Worm (Caenorhabditis elegans): ENCODE measurements around the gene srh-35.

srh-35 gene

ce11 chrV:467507-467906, 18.5 kb upstream of the srh-35 start:
- TF ChIP-seq mxl-3 (GFP tag; optimal IDR thresholded peaks at IDR 0.05) (no peak), dve-1 (tag; optimal IDR thresholded peaks at IDR 0.05; ENCODE audit: insufficient read depth) (peak; percentile 4), lin-39 (tag; optimal IDR thresholded peaks at IDR 0.05) (no peak), unc-62 (GFP tag; optimal IDR thresholded peaks at IDR 0.05 in 1 of 2) (peak in 1 of 2 experiments; percentile 73), unc-62 (tag; optimal IDR thresholded peaks at IDR 0.05) (no peak)

DNA sequence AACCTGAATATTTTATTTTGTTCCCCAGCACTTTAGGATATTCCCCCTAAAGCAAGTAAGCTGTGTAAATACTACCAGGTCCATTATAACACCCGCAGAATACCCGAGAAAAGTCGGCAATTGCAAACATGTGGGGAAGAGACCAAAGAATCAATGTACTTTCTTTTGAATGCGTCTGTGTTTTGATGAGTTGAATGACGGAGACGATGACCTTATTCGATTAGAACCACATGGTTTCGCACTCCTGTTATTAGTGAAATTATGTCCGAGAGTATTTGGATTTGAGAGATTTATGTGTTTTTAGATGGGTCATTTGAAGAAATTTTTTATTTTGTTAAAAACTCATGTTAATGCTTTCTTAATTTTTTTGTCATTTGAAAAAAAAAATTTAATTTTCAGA, 16.3 kb upstream of the srh-35 start:
- TF ChIP-seq tra-1 (GFP tag; IDR thresholded peaks at IDR 0.05), result no peak
- TF ChIP-seq lin-39 (tag; optimal IDR thresholded peaks at IDR 0.05), result no peak
- no peak for TF ChIP-seq ztf-11 (tag; optimal IDR thresholded peaks at IDR 0.05)
- no peak for TF ChIP-seq D1046.2 (GFP tag; IDR thresholded peaks at IDR 0.05)
- no peak for TF ChIP-seq daf-16 (GFP tag; optimal IDR thresholded peaks at IDR 0.05)
- TF ChIP-seq daf-16 (tag; optimal IDR thresholded peaks at IDR 0.05), result no peak
- TF ChIP-seq mep-1 (tag; optimal IDR thresholded peaks at IDR 0.05), result no peak
- TF ChIP-seq hmg-1.1 (GFP tag; IDR thresholded peaks at IDR 0.05), result no peak
- TF ChIP-seq ceh-44 (GFP tag; IDR thresholded peaks at IDR 0.05), result no peak
- TF ChIP-seq nhr-111 (GFP tag; optimal IDR thresholded peaks at IDR 0.05), result no peak
- TF ChIP-seq aly-2 (tag; optimal IDR thresholded peaks at IDR 0.05), result no peak
- no peak for TF ChIP-seq spr-3 (GFP tag; optimal IDR thresholded peaks at IDR 0.05)
- peak in 1 of 2 experiments; percentile 2 for TF ChIP-seq mdl-1 (tag; optimal IDR thresholded peaks at IDR 0.05)
- no peak for TF ChIP-seq lin-38 (GFP tag; IDR thresholded peaks at IDR 0.05)
- no peak for TF ChIP-seq php-3 (GFP tag; IDR thresholded peaks at IDR 0.05)
- no peak for TF ChIP-seq vab-7 (GFP tag; IDR thresholded peaks at IDR 0.05)
- no peak for TF ChIP-seq nhr-102 (tag; optimal IDR thresholded peaks at IDR 0.05)
- no peak for TF ChIP-seq ceh-82 (tag; optimal IDR thresholded peaks at IDR 0.05)
- TF ChIP-seq mdt-29 (GFP tag; IDR thresholded peaks at IDR 0.05), result no peak
- no peak for TF ChIP-seq skn-1 (tag; optimal IDR thresholded peaks at IDR 0.05)
- TF ChIP-seq F44E2.7 (GFP tag; IDR thresholded peaks at IDR 0.05), result no peak
- TF ChIP-seq daf-12 (tag; optimal IDR thresholded peaks at IDR 0.05), result no peak
- no peak for TF ChIP-seq dpl-1 (GFP tag; optimal IDR thresholded peaks at IDR 0.05)
- TF ChIP-seq lsy-2 (tag; optimal IDR thresholded peaks at IDR 0.05), result no peak
- TF ChIP-seq dmd-8 (GFP tag; IDR thresholded peaks at IDR 0.05), result no peak
- peak; percentile 20 for TF ChIP-seq hlh-30 (tag; optimal IDR thresholded peaks at IDR 0.05; ENCODE audit: insufficient read depth)
- TF ChIP-seq Y75B8A.6 (GFP tag; IDR thresholded peaks at IDR 0.05), result no peak
- no peak for TF ChIP-seq lin-29 (GFP tag; IDR thresholded peaks at IDR 0.05)
- TF ChIP-seq duxl-1 (tag; optimal IDR thresholded peaks at IDR 0.05; ENCODE audit: poor library complexity), result peak; percentile 23
- no peak for TF ChIP-seq F26F4.8 (GFP tag; conservative IDR thresholded peaks at IDR 0.05)
- TF ChIP-seq lir-3 (tag; optimal IDR thresholded peaks at IDR 0.05), result no peak
- TF ChIP-seq ZK337.2 (GFP tag; IDR thresholded peaks at IDR 0.05), result no peak
- peak in 1 of 2 experiments; percentile 73 for TF ChIP-seq unc-62 (GFP tag; optimal IDR thresholded peaks at IDR 0.05 in 1 of 2)
- TF ChIP-seq unc-62 (tag; optimal IDR thresholded peaks at IDR 0.05), result no peak
- peak; percentile 46 for TF ChIP-seq nhr-28 (tag; optimal IDR thresholded peaks at IDR 0.05)
- TF ChIP-seq snpc-1.2 (GFP tag; IDR thresholded peaks at IDR 0.05), result no peak
- no peak for TF ChIP-seq attf-4 (tag; optimal IDR thresholded peaks at IDR 0.05)
- TF ChIP-seq mxl-3 (GFP tag; optimal IDR thresholded peaks at IDR 0.05), result peak; percentile 3
- no peak for TF ChIP-seq fkh-10 (GFP tag; optimal IDR thresholded peaks at IDR 0.05)
- no peak for TF ChIP-seq lim-7 (GFP tag; IDR thresholded peaks at IDR 0.05)
- TF ChIP-seq pqm-1 (tag; optimal IDR thresholded peaks at IDR 0.05), result no peak
- TF ChIP-seq cey-2 (tag; optimal IDR thresholded peaks at IDR 0.05; ENCODE audit: borderline replicate concordance, insufficient read depth), result no peak
- no peak for TF ChIP-seq nhr-10 (tag; optimal IDR thresholded peaks at IDR 0.05)
- TF ChIP-seq Y5F2A.4 (GFP tag; optimal IDR thresholded peaks at IDR 0.05), result no peak
- no peak for TF ChIP-seq dmd-9 (GFP tag; IDR thresholded peaks at IDR 0.05)
- no peak for TF ChIP-seq unc-130 (GFP tag; optimal IDR thresholded peaks at IDR 0.05)
- TF ChIP-seq jun-1 (tag; optimal IDR thresholded peaks at IDR 0.05), result no peak
- TF ChIP-seq nhr-77 (tag; optimal IDR thresholded peaks at IDR 0.05), result no peak
- TF ChIP-seq ceh-28 (tag; optimal IDR thresholded peaks at IDR 0.05), result no peak
